Worm (Caenorhabditis elegans): ENCODE measurements around the gene nhr-262.

The nhr-262 gene

DNA sequence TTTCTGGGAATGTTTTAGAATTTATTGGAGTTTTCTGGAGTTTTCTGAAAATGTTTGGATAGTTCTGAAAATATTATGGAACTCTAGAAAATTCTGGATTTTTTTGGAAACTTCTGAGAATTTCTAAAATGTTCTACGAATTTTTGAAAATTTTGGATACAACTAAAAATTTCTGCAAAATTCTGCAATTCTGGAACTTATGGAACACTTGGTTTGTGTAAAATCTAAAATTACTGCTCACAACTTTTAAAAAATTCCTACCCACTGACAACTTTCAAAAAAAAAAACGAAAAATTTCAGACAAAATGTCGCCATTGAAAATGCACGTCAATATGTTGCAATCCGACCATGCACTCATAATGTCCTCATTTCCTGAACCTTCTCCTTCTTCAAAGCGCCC, at the start of gene nhr-262:
Gene nhr-262 (plus strand): TSS at position 301 of the 400 bp plus-strand sequence.
- TF ChIP-seq W03F9.2 (tag; optimal IDR thresholded peaks at IDR 0.05) (no peak), dao-5 (tag; optimal IDR thresholded peaks at IDR 0.05) (no peak)

ce11 chrV:16857977-16858479, 46.7 kb upstream of the nhr-262 start, which contains the start of the genes clec-31 and clec-22:
clec-31 (minus strand) TSS chrV:16858077.
clec-22 (plus strand) TSS chrV:16858429.
- TF ChIP-seq him-1 (tag; optimal IDR thresholded peaks at IDR 0.05) (no peak), W03F9.2 (tag; optimal IDR thresholded peaks at IDR 0.05) (no peak), dao-5 (tag; optimal IDR thresholded peaks at IDR 0.05) (no peak)

DNA sequence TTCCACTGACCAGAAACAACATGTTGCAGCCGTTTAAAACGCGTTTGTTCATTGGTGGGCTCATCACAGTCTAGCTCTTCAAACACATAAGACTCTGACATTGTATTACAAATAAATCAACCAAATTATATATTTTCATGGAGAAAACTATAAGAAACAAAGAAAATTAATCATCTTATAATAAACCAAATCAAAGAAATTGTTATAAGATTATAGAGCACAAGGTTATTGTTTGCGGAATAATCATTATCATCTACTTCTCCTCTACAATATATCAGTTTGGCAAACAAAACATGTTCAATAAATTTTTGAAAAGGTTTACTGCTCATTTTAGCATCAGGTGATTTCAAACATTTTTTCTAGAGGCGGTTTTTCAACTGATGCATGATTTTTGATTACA, 43.0 kb upstream of the nhr-262 start, which contains the start of the genes clec-32 and clec-24:
Gene clec-32 (minus strand): TSS at position 101 of the 400 bp plus-strand sequence.
Gene clec-24 (plus strand): TSS at position 294 of the 400 bp plus-strand sequence.
- TF ChIP-seq W03F9.2 (tag; optimal IDR thresholded peaks at IDR 0.05) (no peak), dao-5 (tag; optimal IDR thresholded peaks at IDR 0.05) (no peak), him-1 (tag; optimal IDR thresholded peaks at IDR 0.05) (no peak)

DNA sequence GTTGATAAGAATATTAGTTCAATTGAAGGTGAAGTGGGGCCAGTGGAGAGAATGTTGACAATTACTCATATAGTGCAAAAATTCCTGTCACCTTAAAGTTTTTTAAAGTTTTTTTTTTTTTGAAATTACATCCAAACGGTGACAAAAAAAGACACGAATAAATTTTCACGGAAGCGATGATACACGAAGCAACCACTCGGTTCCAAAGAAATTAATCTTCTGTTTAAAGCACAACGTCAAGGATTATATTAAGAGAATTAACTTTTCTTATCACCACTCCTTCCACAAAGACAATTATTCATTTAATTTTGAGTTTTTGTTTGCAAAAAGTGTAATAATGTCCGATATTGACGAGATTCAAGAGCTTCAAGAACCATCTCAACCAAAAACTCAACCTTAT, 39.3 kb upstream of the nhr-262 start, which contains the start of gene clec-28:
Gene clec-28 (plus strand): TSS at position 301 of the 400 bp plus-strand sequence.
- no peak for TF ChIP-seq him-1 (tag; optimal IDR thresholded peaks at IDR 0.05)
- no peak for TF ChIP-seq dao-5 (tag; optimal IDR thresholded peaks at IDR 0.05)
- TF ChIP-seq W03F9.2 (tag; optimal IDR thresholded peaks at IDR 0.05) = no peak

ce11 chrV:16869740-16870139, 35.0 kb upstream of the nhr-262 start, which contains the start of gene clec-33:
clec-33 (minus strand) TSS chrV:16869840.
- no peak for TF ChIP-seq W03F9.2 (tag; optimal IDR thresholded peaks at IDR 0.05)
- TF ChIP-seq dao-5 (tag; optimal IDR thresholded peaks at IDR 0.05) = no peak
- TF ChIP-seq him-1 (tag; optimal IDR thresholded peaks at IDR 0.05) = no peak

ce11 chrV:16871387-16871786, 33.3 kb upstream of the nhr-262 start, which contains the start of gene thn-4:
thn-4 (minus strand) TSS chrV:16871487.
- no peak for TF ChIP-seq dao-5 (tag; optimal IDR thresholded peaks at IDR 0.05)

ce11 chrV:16873642-16874041, 31.1 kb upstream of the nhr-262 start, which contains the start of gene srw-23:
srw-23 (plus strand) TSS chrV:16873942.
- TF ChIP-seq W03F9.2 (tag; optimal IDR thresholded peaks at IDR 0.05) (no peak), him-1 (tag; optimal IDR thresholded peaks at IDR 0.05) (no peak), dao-5 (tag; optimal IDR thresholded peaks at IDR 0.05) (no peak)

DNA sequence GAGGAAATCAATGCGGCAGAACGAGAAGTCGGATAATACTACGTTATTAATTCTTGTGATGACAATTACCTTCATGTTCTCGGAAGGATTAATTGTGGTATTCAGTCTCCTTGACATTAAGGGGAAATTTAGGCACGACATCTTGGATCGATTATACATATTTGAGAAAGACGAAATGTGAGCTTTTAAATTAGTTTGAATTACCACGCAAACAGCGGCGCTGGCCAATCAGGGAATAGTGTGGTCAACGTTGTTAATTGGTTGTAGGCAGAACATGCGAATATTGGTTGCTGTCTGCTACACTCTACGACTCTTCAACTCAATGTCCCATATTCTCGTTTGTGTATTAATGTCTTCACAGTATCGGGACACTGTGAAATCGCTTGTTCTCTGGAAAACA, 29.7 kb upstream of the nhr-262 start, which contains the start of gene F49A5.10:
Gene F49A5.10 (plus strand): TSS at position 301 of the 400 bp plus-strand sequence.
- TF ChIP-seq W03F9.2 (tag; optimal IDR thresholded peaks at IDR 0.05) (no peak), him-1 (tag; optimal IDR thresholded peaks at IDR 0.05) (no peak), dao-5 (tag; optimal IDR thresholded peaks at IDR 0.05) (no peak)

DNA sequence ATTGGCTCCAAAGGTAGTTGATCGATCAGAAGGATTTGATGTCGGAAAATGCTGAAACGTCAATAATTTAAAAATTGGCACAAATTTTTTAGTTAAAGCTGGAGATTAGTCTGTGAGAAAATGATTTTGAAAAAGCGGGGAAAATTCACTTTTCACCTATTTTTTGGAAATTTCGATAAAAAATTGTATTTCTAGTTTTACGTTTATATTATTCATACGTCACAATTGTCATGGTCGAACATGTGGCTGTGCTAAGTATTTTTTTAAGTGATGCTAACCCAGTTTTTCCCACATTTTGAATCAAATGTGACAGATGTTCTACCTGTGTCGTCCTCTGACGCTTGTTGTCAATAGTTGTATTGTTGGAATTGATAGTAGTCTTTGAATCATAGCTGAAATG, 25.2 kb upstream of the nhr-262 start:
- TF ChIP-seq him-1 (tag; optimal IDR thresholded peaks at IDR 0.05) (no peak), dao-5 (tag; optimal IDR thresholded peaks at IDR 0.05) (no peak), W03F9.2 (tag; optimal IDR thresholded peaks at IDR 0.05) (no peak)

ce11 chrV:16880054-16880453, 24.7 kb upstream of the nhr-262 start, which contains the start of gene F09C6.3:
F09C6.3 (minus strand) TSS chrV:16880154.
- no peak for TF ChIP-seq him-1 (tag; optimal IDR thresholded peaks at IDR 0.05)
- no peak for TF ChIP-seq W03F9.2 (tag; optimal IDR thresholded peaks at IDR 0.05)
- no peak for TF ChIP-seq dao-5 (tag; optimal IDR thresholded peaks at IDR 0.05)

- no peak for TF ChIP-seq dao-5 (tag; optimal IDR thresholded peaks at IDR 0.05)
- TF ChIP-seq W03F9.2 (tag; optimal IDR thresholded peaks at IDR 0.05) = no peak
- TF ChIP-seq him-1 (tag; optimal IDR thresholded peaks at IDR 0.05) = no peak
These were observed 24.0 kb upstream of the nhr-262 start, which contains the start of gene F09C6.14 for ce11 chrV:16880679-16881078. F09C6.14 (plus strand) TSS chrV:16880979.

DNA sequence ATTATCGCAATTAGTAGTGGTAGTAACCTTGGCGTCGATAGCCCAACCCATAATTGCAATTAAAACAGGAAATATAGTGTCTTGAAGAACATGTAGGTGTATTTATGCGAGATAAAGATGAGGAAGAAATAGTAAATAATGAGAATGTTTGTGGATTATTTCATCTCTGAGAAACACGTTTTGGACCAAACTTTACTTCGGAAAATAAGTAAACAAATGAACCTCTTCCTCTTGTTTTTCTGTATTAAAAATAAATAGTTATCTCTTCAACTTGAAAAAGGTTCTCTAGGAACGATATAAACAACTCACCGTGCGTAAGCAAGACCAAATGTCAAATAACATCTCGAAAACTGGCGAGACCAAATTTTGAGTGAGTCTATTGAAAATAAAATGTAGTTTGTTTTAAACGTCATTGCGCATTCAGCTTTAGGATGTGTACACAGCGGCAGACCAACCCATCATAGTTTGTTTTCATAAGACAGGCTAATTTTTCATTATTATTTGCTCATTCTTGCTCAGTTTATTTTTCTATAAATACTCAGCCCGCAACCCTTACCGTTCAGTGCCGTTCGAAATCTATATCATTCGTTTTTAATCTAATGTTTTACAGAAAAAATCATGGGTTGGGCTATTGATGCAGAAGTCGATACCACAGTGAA, 22.3 kb upstream of the nhr-262 start, which contains the start of the genes F09C6.11 and F09C6.12:
Gene F09C6.11 (minus strand): TSS at position 51 of the 659 bp plus-strand sequence.
Gene F09C6.12 (plus strand): TSS at position 609 of the 659 bp plus-strand sequence.
- TF ChIP-seq dao-5 (tag; optimal IDR thresholded peaks at IDR 0.05) = no peak
- TF ChIP-seq him-1 (tag; optimal IDR thresholded peaks at IDR 0.05) = no peak
- TF ChIP-seq W03F9.2 (tag; optimal IDR thresholded peaks at IDR 0.05) = no peak

- TF ChIP-seq dao-5 (tag; optimal IDR thresholded peaks at IDR 0.05) (no peak), W03F9.2 (tag; optimal IDR thresholded peaks at IDR 0.05) (no peak), him-1 (tag; optimal IDR thresholded peaks at IDR 0.05) (no peak)
These were observed 20.0 kb upstream of the nhr-262 start, which contains the start of gene F09C6.13 for ce11 chrV:16884744-16885143. F09C6.13 (plus strand) TSS chrV:16885044.

DNA sequence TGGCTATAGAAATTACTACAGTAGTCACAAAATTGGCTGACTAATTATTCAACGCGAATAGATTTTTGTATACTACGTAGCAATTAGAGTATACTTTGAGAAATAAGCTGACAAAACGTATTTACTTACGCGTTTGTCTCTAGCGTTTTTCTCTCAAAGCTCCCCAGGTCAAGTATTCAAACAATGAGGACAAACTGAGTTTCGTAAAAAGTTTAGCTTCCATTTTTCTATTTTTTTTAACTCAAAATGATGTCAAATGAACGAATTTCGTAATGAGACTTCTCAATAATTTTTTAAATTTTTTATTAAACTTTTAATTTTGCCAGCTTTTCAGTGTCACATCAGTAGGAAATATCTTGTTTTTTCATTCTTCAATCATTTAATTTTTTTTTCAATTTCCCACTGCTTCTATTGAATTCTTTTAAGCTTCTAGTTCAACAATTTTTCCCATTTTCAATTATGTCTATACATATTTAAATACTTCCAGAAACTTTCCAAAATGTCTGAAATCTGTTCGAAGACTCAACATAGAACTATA, 15.9 kb upstream of the nhr-262 start, which contains the start of the genes ifas-2 and fbxa-44:
Gene ifas-2 (minus strand): TSS at position 101 of the 538 bp plus-strand sequence.
Gene fbxa-44 (plus strand): TSS at position 488 of the 538 bp plus-strand sequence.
- TF ChIP-seq dao-5 (tag; optimal IDR thresholded peaks at IDR 0.05) = no peak
- no peak for TF ChIP-seq him-1 (tag; optimal IDR thresholded peaks at IDR 0.05)
- TF ChIP-seq W03F9.2 (tag; optimal IDR thresholded peaks at IDR 0.05) = no peak
